Fruit fly (Drosophila melanogaster) whole organism, embryonic: ENCODE measurements around the gene CG13894.
A peak's percentile ranks its signal among the peaks of the same experiment; 100 is the strongest.

ENCODE experiments used
- Ada2b ChIP-seq: fragments of 200-800 bp; sonication (Bioruptor generic); IDR thresholded peaks from 2 replicates; pipeline ENCODE4 v1.3.6; 2022; ENCODE audit warnings: missing biosample characterization, missing genetic modification characterization
- Adf1 ChIP-seq: fragments of 200-800 bp; sonication (Bioruptor generic); IDR thresholded peaks from 2 replicates; pipeline ENCODE4 v1.3.6; 2022; ENCODE audit warnings: missing biosample characterization, missing genetic modification characterization
- Atf3 ChIP-seq: fragments of 200-800 bp; sonication (Bioruptor generic); optimal IDR thresholded peaks from 3 replicates; lab custom pipeline; 2016; ENCODE audit warnings: missing biosample characterization, missing genetic modification characterization
- CG10147 ChIP-seq: fragments of 200-800 bp; sonication (Bioruptor generic); optimal IDR thresholded peaks from 2 replicates; lab custom pipeline; 2019; ENCODE audit warnings: missing biosample characterization, mild to moderate bottlenecking, missing genetic modification characterization, moderate library complexity
- CG12391 ChIP-seq: fragments of 200-800 bp; sonication (Bioruptor generic); optimal IDR thresholded peaks from 3 replicates; lab custom pipeline; 2018; ENCODE audit warnings: missing biosample characterization, mild to moderate bottlenecking, missing genetic modification characterization, moderate library complexity
- CG1603 ChIP-seq: fragments of 200-800 bp; sonication (Bioruptor generic); optimal IDR thresholded peaks from 2 replicates; lab custom pipeline; 2019; ENCODE audit warnings: missing biosample characterization, mild to moderate bottlenecking, missing genetic modification characterization, moderate library complexity
- CG2202 ChIP-seq: fragments of 200-800 bp; sonication (Bioruptor generic); optimal IDR thresholded peaks from 2 replicates; lab custom pipeline; 2018; ENCODE audit warnings: missing biosample characterization, mild to moderate bottlenecking, missing genetic modification characterization
- CG2712 ChIP-seq: fragments of 200-800 bp; optimal IDR thresholded peaks from 3 replicates; lab custom pipeline; 2019; ENCODE audit warnings: missing biosample characterization, mild to moderate bottlenecking, missing genetic modification characterization, moderate library complexity
- CG4282 ChIP-seq: fragments of 200-800 bp; sonication (Bioruptor generic); optimal IDR thresholded peaks from 2 replicates; lab custom pipeline; 2016; ENCODE audit warnings: missing biosample characterization, missing genetic modification characterization
- CG4424 ChIP-seq: fragments of 200-800 bp; sonication (Bioruptor generic); optimal IDR thresholded peaks from 3 replicates; lab custom pipeline; 2016; ENCODE audit warnings: missing biosample characterization, missing genetic modification characterization
- CG4707 ChIP-seq: fragments of 200-800 bp; sonication (Bioruptor generic); optimal IDR thresholded peaks from 2 replicates; lab custom pipeline; 2018; ENCODE audit warnings: missing biosample characterization, mild to moderate bottlenecking, missing genetic modification characterization, moderate library complexity
- CG6683 ChIP-seq: fragments of 200-800 bp; sonication (Bioruptor generic); optimal IDR thresholded peaks from 2 replicates; lab custom pipeline; 2017; ENCODE audit warnings: missing biosample characterization, mild to moderate bottlenecking, missing genetic modification characterization, missing genetic modification reagents
- CG9609 ChIP-seq: fragments of 200-800 bp; sonication (Bioruptor generic); optimal IDR thresholded peaks from 3 replicates; lab custom pipeline; 2016; ENCODE audit warnings: missing biosample characterization, missing genetic modification characterization
- Dad ChIP-seq: fragments of 200-800 bp; sonication (Bioruptor generic); optimal IDR thresholded peaks from 3 replicates; lab custom pipeline; 2016; ENCODE audit warnings: missing biosample characterization, missing genetic modification characterization
- Deaf1 ChIP-seq: fragments of 200-800 bp; optimal IDR thresholded peaks from 3 replicates; lab custom pipeline; 2019; ENCODE audit warnings: missing biosample characterization, mild to moderate bottlenecking, missing genetic modification characterization, moderate library complexity
- Dref ChIP-seq: fragments of 200-800 bp; sonication (Bioruptor generic); IDR thresholded peaks from 2 replicates; pipeline ENCODE4 v1.3.6; 2022; ENCODE audit warnings: missing biosample characterization, missing genetic modification characterization
- Eip74EF ChIP-seq, 2 experiments: fragments of 200-800 bp in 1 of 2; fragments of >200 bp in 1 of 2; sonication (Bioruptor generic) in 1 of 2; optimal IDR thresholded peaks; 2 replicates each; lab custom pipeline; 2017 to 2019; ENCODE audit warnings: missing biosample characterization in 2 of 2, missing genetic modification characterization in 2 of 2, mild to moderate bottlenecking in 1 of 2, moderate library complexity in 1 of 2
- H2.0 ChIP-seq: fragments of 200-800 bp; sonication (Bioruptor generic); IDR thresholded peaks from 2 replicates; pipeline ENCODE4 v1.3.6; 2022; ENCODE audit warnings: missing biosample characterization, missing genetic modification characterization
- Hr51 ChIP-seq, 2 experiments: fragments of 200-800 bp; sonication (Bioruptor generic); optimal IDR thresholded peaks; 2 replicates in 1 of 2; 3 replicates in 1 of 2; lab custom pipeline; 2016 to 2018; ENCODE audit warnings: missing biosample characterization in 2 of 2, missing genetic modification characterization in 2 of 2, mild to moderate bottlenecking in 1 of 2, moderate library complexity in 1 of 2
- Jarid2 ChIP-seq: fragments of 200-800 bp; sonication (Bioruptor generic); optimal IDR thresholded peaks from 3 replicates; lab custom pipeline; 2017; ENCODE audit warnings: mild to moderate bottlenecking, missing biosample characterization, missing genetic modification reagents, missing genetic modification characterization
- MESR4 ChIP-seq: fragments of 200-800 bp; sonication (Bioruptor generic); optimal IDR thresholded peaks from 2 replicates; lab custom pipeline; 2018; ENCODE audit warnings: missing biosample characterization, mild to moderate bottlenecking, missing genetic modification characterization, moderate library complexity
- Mad ChIP-seq: fragments of 200-800 bp; sonication (Bioruptor generic); optimal IDR thresholded peaks from 2 replicates; lab custom pipeline; 2016; ENCODE audit warnings: missing biosample characterization, missing genetic modification characterization
- Mrtf ChIP-seq: fragments of 200-800 bp; sonication (Bioruptor generic); IDR thresholded peaks from 3 replicates; pipeline ENCODE4 v1.3.6; 2022; ENCODE audit warnings: missing biosample characterization, missing genetic modification characterization
- Scr ChIP-seq: fragments of 200-800 bp; sonication (Bioruptor generic); IDR thresholded peaks from 2 replicates; pipeline ENCODE4 v1.3.6; 2022; ENCODE audit warnings: missing biosample characterization, missing genetic modification characterization; ENCODE audit not compliant: partially characterized antibody
- Sry-δ ChIP-seq: fragments of 200-800 bp; sonication (Bioruptor generic); optimal IDR thresholded peaks from 2 replicates; lab custom pipeline; 2016; ENCODE audit warnings: missing biosample characterization, missing genetic modification characterization
- Tbp ChIP-seq: fragments of >200 bp; optimal IDR thresholded peaks from 2 replicates; lab custom pipeline; 2018; ENCODE audit warnings: missing biosample characterization, missing genetic modification characterization
- ab ChIP-seq: fragments of 200-800 bp; sonication (Bioruptor generic); optimal IDR thresholded peaks from 2 replicates; lab custom pipeline; 2016; ENCODE audit warnings: missing biosample characterization, missing genetic modification characterization
- ase ChIP-seq: fragments of 200-800 bp; sonication (Bioruptor generic); IDR thresholded peaks from 3 replicates; pipeline ENCODE4 v1.3.6; 2022; ENCODE audit warnings: missing biosample characterization, missing genetic modification characterization
- az2 ChIP-seq: fragments of 200-800 bp; sonication (Bioruptor generic); optimal IDR thresholded peaks from 3 replicates; lab custom pipeline; 2016; ENCODE audit warnings: missing biosample characterization, missing genetic modification characterization
- bcd ChIP-seq: fragments of 200-800 bp; sonication (Bioruptor generic); optimal IDR thresholded peaks from 2 replicates; lab custom pipeline; 2017; ENCODE audit warnings: missing biosample characterization, mild to moderate bottlenecking, missing genetic modification characterization
- chm ChIP-seq: fragments of 200-800 bp; sonication (Bioruptor generic); IDR thresholded peaks from 2 replicates; pipeline ENCODE4 v1.3.6; 2022; ENCODE audit warnings: missing biosample characterization, missing genetic modification characterization
- crp ChIP-seq, 2 experiments: fragments of 200-800 bp; sonication (Bioruptor generic); optimal IDR thresholded peaks; 2 replicates in 1 of 2; 3 replicates in 1 of 2; lab custom pipeline; 2017; ENCODE audit warnings: missing biosample characterization in 2 of 2, missing genetic modification characterization in 2 of 2, mild to moderate bottlenecking in 1 of 2, moderate library complexity in 1 of 2
- emc ChIP-seq: fragments of 200-800 bp; sonication (Bioruptor generic); optimal IDR thresholded peaks from 2 replicates; lab custom pipeline; 2016; ENCODE audit warnings: missing biosample characterization, missing genetic modification characterization
- fd102C ChIP-seq: fragments of 200-800 bp; sonication (Bioruptor generic); optimal IDR thresholded peaks from 2 replicates; lab custom pipeline; 2018; ENCODE audit warnings: missing biosample characterization, mild to moderate bottlenecking, missing genetic modification characterization, moderate library complexity
- gem ChIP-seq: fragments of 200-800 bp; sonication (Bioruptor generic); optimal IDR thresholded peaks from 2 replicates; lab custom pipeline; 2019; ENCODE audit warnings: missing biosample characterization, mild to moderate bottlenecking, missing genetic modification characterization, moderate library complexity
- hth ChIP-seq: fragments of >200 bp; optimal IDR thresholded peaks from 2 replicates; lab custom pipeline; 2017; ENCODE audit warnings: inconsistent platforms
- jing ChIP-seq: fragments of 200-800 bp; sonication (Bioruptor generic); optimal IDR thresholded peaks from 2 replicates; lab custom pipeline; 2018; ENCODE audit warnings: missing biosample characterization, mild to moderate bottlenecking, missing genetic modification characterization
- jumu ChIP-seq: fragments of 200-800 bp; sonication (Bioruptor generic); optimal IDR thresholded peaks from 3 replicates; lab custom pipeline; 2016; ENCODE audit warnings: missing biosample characterization, missing genetic modification characterization
- lilli ChIP-seq: fragments of 200-800 bp; sonication (Bioruptor generic); optimal IDR thresholded peaks from 3 replicates; lab custom pipeline; 2016; ENCODE audit warnings: missing biosample characterization, missing genetic modification characterization
- luna ChIP-seq: fragments of 200-800 bp; sonication (Bioruptor generic); optimal IDR thresholded peaks from 2 replicates; lab custom pipeline; 2016; ENCODE audit warnings: missing biosample characterization, missing genetic modification characterization
- pum ChIP-seq: fragments of 200-800 bp; sonication (Bioruptor generic); optimal IDR thresholded peaks from 2 replicates; lab custom pipeline; 2016; ENCODE audit warnings: missing biosample characterization, missing genetic modification characterization
- run ChIP-seq: fragments of 200-800 bp; sonication (Bioruptor generic); optimal IDR thresholded peaks from 3 replicates; lab custom pipeline; 2018; ENCODE audit warnings: missing biosample characterization, mild to moderate bottlenecking, missing genetic modification characterization
- sens-2 ChIP-seq: fragments of 200-800 bp; sonication (Bioruptor generic); IDR thresholded peaks from 2 replicates; pipeline ENCODE4 v1.3.6; 2022; ENCODE audit warnings: missing biosample characterization, missing genetic modification characterization
- slou ChIP-seq: fragments of 200-800 bp; sonication (Bioruptor generic); optimal IDR thresholded peaks from 3 replicates; lab custom pipeline; 2016; ENCODE audit warnings: missing biosample characterization, missing genetic modification characterization
- slp2 ChIP-seq: fragments of 200-800 bp; sonication (Bioruptor generic); optimal IDR thresholded peaks from 2 replicates; lab custom pipeline; 2016; ENCODE audit warnings: missing biosample characterization, missing genetic modification characterization
- sr ChIP-seq: fragments of 200-800 bp; sonication (Bioruptor generic); IDR thresholded peaks from 3 replicates; pipeline ENCODE4 v1.3.6; 2022; ENCODE audit warnings: missing biosample characterization, missing genetic modification characterization
- sug ChIP-seq: fragments of 200-800 bp; optimal IDR thresholded peaks from 2 replicates; lab custom pipeline; 2019; ENCODE audit warnings: missing biosample characterization, mild to moderate bottlenecking, missing genetic modification characterization, moderate library complexity
- tna ChIP-seq: fragments of 200-800 bp; sonication (Bioruptor generic); IDR thresholded peaks from 2 replicates; pipeline ENCODE4 v1.3.6; 2022; ENCODE audit warnings: missing biosample characterization, missing genetic modification characterization; ENCODE audit not compliant: partially characterized antibody
- usp ChIP-seq: fragments of >200 bp; optimal IDR thresholded peaks from 2 replicates; lab custom pipeline; 2017; ENCODE audit warnings: missing biosample characterization, missing genetic modification characterization

CG13894 gene

DNA sequence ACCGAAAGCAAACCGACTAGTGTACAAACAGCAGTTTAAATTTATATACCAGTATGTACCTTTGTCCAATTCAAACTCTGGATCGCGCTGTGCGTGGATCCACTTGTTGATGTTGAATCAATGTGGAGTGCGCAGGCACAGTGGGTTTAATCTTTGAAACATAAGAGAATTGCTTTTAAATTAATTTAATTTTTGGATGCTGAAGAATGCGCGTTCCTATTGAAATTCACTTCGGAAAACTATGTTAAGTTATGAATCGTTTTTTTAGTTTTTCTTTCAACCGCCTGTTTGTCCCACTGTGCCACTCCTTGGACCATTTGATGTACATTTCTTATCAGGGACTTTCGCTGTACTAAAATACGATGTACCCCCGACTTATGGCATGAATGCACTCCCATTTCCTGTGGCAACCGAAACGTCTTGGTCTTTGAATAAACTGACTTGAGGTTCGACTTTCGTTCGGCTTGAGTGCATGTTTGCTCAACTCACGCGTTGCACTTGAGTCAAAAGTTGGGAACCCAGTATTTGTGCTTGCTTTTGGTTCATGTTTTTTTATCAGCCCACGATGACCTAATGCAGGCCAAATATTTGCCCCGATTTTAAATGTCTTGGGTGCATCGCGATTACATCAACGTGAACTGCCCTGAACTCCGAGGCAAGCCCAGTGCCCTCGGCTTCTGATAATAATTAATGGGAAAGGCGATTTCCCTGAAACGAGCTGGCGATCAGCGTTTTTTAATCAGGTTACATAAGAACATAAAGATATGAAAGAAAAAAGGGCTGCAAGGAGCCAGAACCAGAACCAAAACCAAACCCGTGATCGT is 25.8 kb upstream of the CG13894 start (continued):
- peak; percentile 88 for TF ChIP-seq slou
- TF ChIP-seq Hr51 (GFP tag; optimal IDR thresholded peaks at IDR 0.05; lab: Kevin White, UChicago) = peak; percentile 78 to 90
- TF ChIP-seq fd102C = peak; percentile 95
- TF ChIP-seq CG6683 (GFP tag; lab: Kevin White, UChicago) = peak; percentile 62
- peak; percentile 98 for TF ChIP-seq CG4707 (GFP tag; lab: Kevin White, UChicago)
- TF ChIP-seq Eip74EF (GFP tag; optimal IDR thresholded peaks at IDR 0.05; lab: Kevin White, UChicago) = peak in 1 of 2 experiments; percentile 91
- peak; percentile 76 for TF ChIP-seq ab
- TF ChIP-seq ase = peak; percentile 92
- no peak for TF ChIP-seq Tbp
- peak; percentile 96 for TF ChIP-seq slp2 (GFP tag; lab: Kevin White, UChicago)
- no peak for TF ChIP-seq Adf1 (GFP tag; lab: Robert Waterston, UW)
- TF ChIP-seq chm (GFP tag; lab: Robert Waterston, UW) = peak; percentile 95
- TF ChIP-seq Deaf1 (tag; lab: Kevin White, UChicago) = no peak
- peak; percentile 87 for TF ChIP-seq CG9609
- peak; percentile 95 for TF ChIP-seq Dad (GFP tag; lab: Kevin White, UChicago)
- TF ChIP-seq CG2712 (tag; lab: Kevin White, UChicago) = peak; percentile 98
- TF ChIP-seq lilli = peak; percentile 86
- peak; percentile 54 for TF ChIP-seq Sry-δ (GFP tag; lab: Kevin White, UChicago)
- TF ChIP-seq Scr = no peak
- TF ChIP-seq crp (GFP tag; optimal IDR thresholded peaks at IDR 0.05; lab: Kevin White, UChicago) = peak in 1 of 2 experiments; percentile 55
- peak; percentile 99 for TF ChIP-seq CG2202 (tag; lab: Kevin White, UChicago)
- TF ChIP-seq sug = no peak
- no peak for TF ChIP-seq hth (lab: Kevin White, UChicago)
- peak; percentile 78 for TF ChIP-seq jing
- no peak for TF ChIP-seq usp
- peak; percentile 91 for TF ChIP-seq Atf3 (GFP tag; lab: Kevin White, UChicago)
- peak; percentile 95 for TF ChIP-seq CG1603 (tag; lab: Kevin White, UChicago)
- TF ChIP-seq H2.0 = peak; percentile 92
- no peak for TF ChIP-seq Dref
- TF ChIP-seq jumu (GFP tag; lab: Kevin White, UChicago) = peak; percentile 94
- peak; percentile 95 for TF ChIP-seq CG12391 (tag; lab: Kevin White, UChicago)
- peak; percentile 96 for TF ChIP-seq sens-2
- peak; percentile 90 for TF ChIP-seq Ada2b (GFP tag; lab: Robert Waterston, UW)
- no peak for TF ChIP-seq tna (GFP tag; lab: Robert Waterston, UW)
- peak; percentile 97 for TF ChIP-seq CG4424 (GFP tag; lab: Kevin White, UChicago)
- TF ChIP-seq bcd = peak; percentile 89
- peak; percentile 88 for TF ChIP-seq Mrtf (GFP tag; lab: Robert Waterston, UW)
- peak; percentile 97 for TF ChIP-seq gem (tag; lab: Kevin White, UChicago)
- TF ChIP-seq emc (GFP tag; lab: Kevin White, UChicago) = peak; percentile 22
- peak; percentile 91 for TF ChIP-seq Mad
- TF ChIP-seq run (tag; lab: Kevin White, UChicago) = peak; percentile 83
- TF ChIP-seq CG10147 = peak; percentile 59
- peak; percentile 94 for TF ChIP-seq pum
- TF ChIP-seq Jarid2 = peak; percentile 76
- TF ChIP-seq MESR4 = peak; percentile 42
- TF ChIP-seq az2 (GFP tag; lab: Kevin White, UChicago) = peak; percentile 95
- peak; percentile 5 for TF ChIP-seq luna (GFP tag; lab: Kevin White, UChicago)
- TF ChIP-seq sr (GFP tag; lab: Robert Waterston, UW) = peak; percentile 79
- TF ChIP-seq CG4282 = peak; percentile 90
